Fruit fly (Drosophila melanogaster) whole organism: ENCODE results near the gene CG2129.

Experiments used
- CG8478 ChIP-seq: fragments of >200 bp; optimal IDR thresholded peaks from 2 replicates; lab custom pipeline; 2018; ENCODE audit warnings: inconsistent platforms
- Dll ChIP-seq: fragments of >200 bp; optimal IDR thresholded peaks from 2 replicates; lab custom pipeline; 2017
- psq ChIP-seq: fragments of >200 bp; optimal IDR thresholded peaks from 2 replicates; lab custom pipeline; 2017

DNA sequence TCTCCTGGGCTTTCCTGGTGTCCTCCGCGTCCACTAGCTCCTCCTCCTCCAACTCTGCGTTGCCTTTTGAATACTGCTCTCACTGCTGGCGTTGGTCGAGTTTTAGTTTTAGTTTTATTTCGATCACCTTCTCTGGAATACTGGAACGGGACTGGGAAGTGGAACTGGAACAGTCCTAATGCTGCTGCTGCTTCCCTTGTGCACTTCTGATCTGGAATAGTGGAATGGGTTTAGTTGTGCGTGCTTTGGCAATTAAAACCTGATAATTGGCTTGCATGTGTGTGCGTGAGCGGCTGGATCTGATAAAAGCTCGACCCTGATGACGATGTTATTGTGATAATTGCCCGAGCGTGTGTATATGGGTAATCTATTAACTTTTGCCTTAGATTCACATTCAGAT is 4.9 kb upstream of the CG2129 start:
- TF ChIP-seq Dll (lab: Kevin White, UChicago) = no peak
- TF ChIP-seq CG8478 (lab: Kevin White, UChicago) = no peak
- TF ChIP-seq psq (lab: Kevin White, UChicago) = no peak
